Worm (Caenorhabditis elegans): Measurements from ENCODE around the gene F11C1.4.

F11C1.4 gene

ce11 chrX:12976774-12977173 is at the start of gene F11C1.4, which contains the start of gene F11C1.10:
Gene F11C1.4, plus strand, starts transcription at chrX:12977074.
Gene F11C1.10, plus strand, starts transcription at chrX:12977082.
- TF ChIP-seq tbx-2 (tag; optimal IDR thresholded peaks at IDR 0.05), result no peak
- no peak for TF ChIP-seq fkh-6 (tag; optimal IDR thresholded peaks at IDR 0.05)
- TF ChIP-seq Y22D7AL.16 (tag; optimal IDR thresholded peaks at IDR 0.05), result no peak
- TF ChIP-seq pros-1 (tag; optimal IDR thresholded peaks at IDR 0.05), result no peak
- no peak for TF ChIP-seq ceh-6 (GFP tag; optimal IDR thresholded peaks at IDR 0.05)
- no peak for TF ChIP-seq syd-9 (tag; optimal IDR thresholded peaks at IDR 0.05)
- no peak for TF ChIP-seq pqm-1 (tag; optimal IDR thresholded peaks at IDR 0.05)
- no peak for TF ChIP-seq unc-55 (GFP tag; optimal IDR thresholded peaks at IDR 0.05)
- TF ChIP-seq ceh-2 (tag; optimal IDR thresholded peaks at IDR 0.05), result no peak
- no peak for TF ChIP-seq nhr-11 (tag; optimal IDR thresholded peaks at IDR 0.05)
- no peak for TF ChIP-seq ztf-16 (tag; optimal IDR thresholded peaks at IDR 0.05)
- no peak for TF ChIP-seq ceh-34 (tag; optimal IDR thresholded peaks at IDR 0.05)

- TF ChIP-seq ceh-22 (tag; optimal IDR thresholded peaks at IDR 0.05) (no peak), ceh-31 (tag; optimal IDR thresholded peaks at IDR 0.05) (no peak), pqm-1 (tag; optimal IDR thresholded peaks at IDR 0.05) (no peak), npax-4 (tag; optimal IDR thresholded peaks at IDR 0.05) (no peak), ref-2 (tag; optimal IDR thresholded peaks at IDR 0.05) (no peak), fkh-10 (GFP tag; optimal IDR thresholded peaks at IDR 0.05) (no peak), ceh-30 (tag; optimal IDR thresholded peaks at IDR 0.05) (no peak), K09A11.1 (tag; optimal IDR thresholded peaks at IDR 0.05; ENCODE audit: insufficient read depth) (no peak), pax-1 (tag; optimal IDR thresholded peaks at IDR 0.05) (no peak), syd-9 (tag; optimal IDR thresholded peaks at IDR 0.05) (no peak), tbx-2 (tag; optimal IDR thresholded peaks at IDR 0.05) (no peak)
Observed at ce11 chrX:12928753-12929152, 48.1 kb upstream of the F11C1.4 start.

ce11 chrX:12929961-12930360 is 46.9 kb upstream of the F11C1.4 start, which contains the start of gene C34E7.3:
Gene C34E7.3, plus strand, starts transcription at chrX:12930261.
- TF ChIP-seq pqm-1 (tag; optimal IDR thresholded peaks at IDR 0.05) (no peak), hlh-8 (tag; optimal IDR thresholded peaks at IDR 0.05) (no peak), unc-55 (GFP tag; optimal IDR thresholded peaks at IDR 0.05) (no peak), hlh-13 (GFP tag; optimal IDR thresholded peaks at IDR 0.05) (no peak), ahr-1 (tag; optimal IDR thresholded peaks at IDR 0.05) (no peak), lim-6 (tag; optimal IDR thresholded peaks at IDR 0.05) (no peak), unc-86 (tag; optimal IDR thresholded peaks at IDR 0.05) (no peak), ref-2 (tag; optimal IDR thresholded peaks at IDR 0.05) (no peak), npax-4 (tag; optimal IDR thresholded peaks at IDR 0.05) (no peak), ceh-30 (tag; optimal IDR thresholded peaks at IDR 0.05) (no peak)

ce11 chrX:12934768-12935167 is 42.1 kb upstream of the F11C1.4 start, which contains the start of gene gmap-1:
Gene gmap-1, minus strand, starts transcription at chrX:12934978.
- TF ChIP-seq ceh-45 (GFP tag; IDR thresholded peaks at IDR 0.05), result no peak
- TF ChIP-seq tbx-7 (tag; optimal IDR thresholded peaks at IDR 0.05), result no peak
- TF ChIP-seq ceh-22 (tag; optimal IDR thresholded peaks at IDR 0.05), result no peak
- no peak for TF ChIP-seq ets-4 (tag; optimal IDR thresholded peaks at IDR 0.05)
- TF ChIP-seq pros-1 (tag; optimal IDR thresholded peaks at IDR 0.05), result no peak
- TF ChIP-seq Y22D7AL.16 (tag; optimal IDR thresholded peaks at IDR 0.05), result no peak
- no peak for TF ChIP-seq pha-2 (tag; optimal IDR thresholded peaks at IDR 0.05)
- no peak for TF ChIP-seq hlh-30 (tag; optimal IDR thresholded peaks at IDR 0.05; ENCODE audit: insufficient read depth)
- no peak for TF ChIP-seq unc-42 (tag; optimal IDR thresholded peaks at IDR 0.05)

ce11 chrX:12935694-12936093 is 41.2 kb upstream of the F11C1.4 start:
- TF ChIP-seq ceh-30 (tag; optimal IDR thresholded peaks at IDR 0.05) (no peak), unc-55 (GFP tag; optimal IDR thresholded peaks at IDR 0.05) (peak; percentile 52)

ce11 chrX:12937521-12937920 is 39.4 kb upstream of the F11C1.4 start:
- TF ChIP-seq npax-4 (tag; optimal IDR thresholded peaks at IDR 0.05) (no peak), ahr-1 (tag; optimal IDR thresholded peaks at IDR 0.05) (no peak), ttx-3 (tag; optimal IDR thresholded peaks at IDR 0.05) (no peak), dve-1 (tag; optimal IDR thresholded peaks at IDR 0.05) (no peak), pha-2 (tag; optimal IDR thresholded peaks at IDR 0.05) (no peak), ama-1 (optimal IDR thresholded peaks at IDR 0.05) (no peak), pqm-1 (tag; optimal IDR thresholded peaks at IDR 0.05) (no peak), eyg-1 (tag; optimal IDR thresholded peaks at IDR 0.05) (no peak), lim-6 (tag; optimal IDR thresholded peaks at IDR 0.05) (no peak), ceh-18 (tag; optimal IDR thresholded peaks at IDR 0.05) (no peak), ceh-22 (tag; optimal IDR thresholded peaks at IDR 0.05) (no peak)
